Fruit fly (Drosophila melanogaster) whole organism, embryonic: ENCODE data around the gene CG1801.
A peak's percentile ranks its signal among the peaks of the same experiment; 100 is the strongest.

Experiments
- CG10366 ChIP-seq: fragments of 200-800 bp; sonication (Bioruptor generic); IDR thresholded peaks from 2 replicates; pipeline ENCODE4 v1.3.6; 2022; ENCODE audit warnings: missing biosample characterization, missing genetic modification characterization
- CG10543 ChIP-seq: fragments of 200-800 bp; sonication (Bioruptor generic); optimal IDR thresholded peaks from 3 replicates; lab custom pipeline; 2017; ENCODE audit warnings: missing biosample characterization, mild to moderate bottlenecking, missing genetic modification characterization, moderate library complexity
- CG10979 ChIP-seq: fragments of 200-800 bp; sonication (Bioruptor generic); optimal IDR thresholded peaks from 2 replicates; lab custom pipeline; 2018; ENCODE audit warnings: missing biosample characterization, mild to moderate bottlenecking, missing genetic modification characterization, moderate library complexity
- CG11085 ChIP-seq: fragments of 200-800 bp; sonication (Bioruptor generic); IDR thresholded peaks from 2 replicates; pipeline ENCODE4 v1.3.6; 2022; ENCODE audit warnings: missing biosample characterization, missing genetic modification characterization
- CG11398 ChIP-seq: fragments of 200-800 bp; sonication (Bioruptor generic); optimal IDR thresholded peaks from 2 replicates; lab custom pipeline; 2016; ENCODE audit warnings: missing biosample characterization, missing genetic modification characterization
- CG12659 ChIP-seq: fragments of 200-800 bp; sonication (Bioruptor generic); optimal IDR thresholded peaks from 3 replicates; lab custom pipeline; 2017; ENCODE audit warnings: mild to moderate bottlenecking, missing biosample characterization, missing genetic modification reagents, missing genetic modification characterization
- CG14860 ChIP-seq: fragments of 200-800 bp; sonication (Bioruptor generic); IDR thresholded peaks from 3 replicates; pipeline ENCODE4 v1.3.6; 2022; ENCODE audit warnings: missing biosample characterization, missing genetic modification characterization; ENCODE audit not compliant: partially characterized antibody
- CG15514 ChIP-seq: fragments of 200-800 bp; sonication (Bioruptor generic); optimal IDR thresholded peaks from 3 replicates; lab custom pipeline; 2017; ENCODE audit warnings: missing biosample characterization, missing genetic modification characterization, mild to moderate bottlenecking, moderate library complexity, missing genetic modification reagents
- CG1603 ChIP-seq: fragments of 200-800 bp; sonication (Bioruptor generic); optimal IDR thresholded peaks from 2 replicates; lab custom pipeline; 2019; ENCODE audit warnings: missing biosample characterization, mild to moderate bottlenecking, missing genetic modification characterization, moderate library complexity
- CG17359 ChIP-seq: fragments of 200-800 bp; sonication (Bioruptor generic); optimal IDR thresholded peaks from 3 replicates; lab custom pipeline; 2018; ENCODE audit warnings: missing biosample characterization, mild to moderate bottlenecking, missing genetic modification characterization, moderate library complexity
- CG1832 ChIP-seq: fragments of 200-800 bp; sonication (Bioruptor generic); optimal IDR thresholded peaks from 2 replicates; lab custom pipeline; 2017; ENCODE audit warnings: missing biosample characterization, mild to moderate bottlenecking, missing genetic modification characterization, inconsistent platforms
- CG18619 ChIP-seq: fragments of 200-800 bp; sonication (Bioruptor generic); optimal IDR thresholded peaks from 3 replicates; lab custom pipeline; 2017; ENCODE audit warnings: missing biosample characterization, mild to moderate bottlenecking, missing genetic modification characterization
- CG31365 ChIP-seq: fragments of 200-800 bp; sonication (Bioruptor generic); optimal IDR thresholded peaks from 2 replicates; lab custom pipeline; 2018; ENCODE audit warnings: missing biosample characterization, mild to moderate bottlenecking, missing genetic modification characterization
- CG3163 ChIP-seq: fragments of 200-800 bp; sonication (Bioruptor generic); optimal IDR thresholded peaks from 3 replicates; lab custom pipeline; 2016; ENCODE audit warnings: missing biosample characterization, missing genetic modification characterization
- CG9437 ChIP-seq: fragments of 200-800 bp; sonication (Bioruptor generic); optimal IDR thresholded peaks from 2 replicates; lab custom pipeline; 2018; ENCODE audit warnings: missing biosample characterization, mild to moderate bottlenecking, missing genetic modification characterization
- CG9797 ChIP-seq: fragments of 200-800 bp; sonication (Bioruptor generic); optimal IDR thresholded peaks from 3 replicates; lab custom pipeline; 2018; ENCODE audit warnings: missing biosample characterization, mild to moderate bottlenecking, missing genetic modification characterization
- CG9876 ChIP-seq: fragments of 200-800 bp; sonication (Bioruptor generic); optimal IDR thresholded peaks from 2 replicates; lab custom pipeline; 2016; ENCODE audit warnings: missing biosample characterization, missing genetic modification characterization
- D ChIP-seq, 2 experiments: fragments of 200-800 bp in 1 of 2; fragments of >200 bp in 1 of 2; sonication (Bioruptor generic) in 1 of 2; optimal IDR thresholded peaks; 2 replicates in 1 of 2; 3 replicates in 1 of 2; lab custom pipeline; 2017; ENCODE audit warnings: mild to moderate bottlenecking in 1 of 2, missing biosample characterization in 1 of 2, missing genetic modification characterization in 1 of 2, missing genetic modification reagents in 1 of 2
- D19A ChIP-seq: fragments of 200-800 bp; optimal IDR thresholded peaks from 3 replicates; lab custom pipeline; 2019; ENCODE audit warnings: missing biosample characterization, mild to moderate bottlenecking, missing genetic modification characterization, moderate library complexity
- Dbx ChIP-seq: fragments of 200-800 bp; sonication (Bioruptor generic); IDR thresholded peaks from 3 replicates; pipeline ENCODE4 v1.3.6; 2022; ENCODE audit warnings: missing biosample characterization, missing genetic modification characterization
- Doc3 ChIP-seq: fragments of 200-800 bp; sonication (Bioruptor generic); IDR thresholded peaks from 3 replicates; pipeline ENCODE4 v1.3.6; 2022; ENCODE audit warnings: missing biosample characterization, missing genetic modification characterization; ENCODE audit not compliant: partially characterized antibody
- H15 ChIP-seq: fragments of 200-800 bp; sonication (Bioruptor generic); IDR thresholded peaks from 3 replicates; pipeline ENCODE4 v1.3.6; 2022; ENCODE audit warnings: missing biosample characterization, missing genetic modification characterization
- H2.0 ChIP-seq: fragments of 200-800 bp; sonication (Bioruptor generic); IDR thresholded peaks from 2 replicates; pipeline ENCODE4 v1.3.6; 2022; ENCODE audit warnings: missing biosample characterization, missing genetic modification characterization
- HLH3B ChIP-seq: fragments of 200-800 bp; sonication (Bioruptor generic); IDR thresholded peaks from 2 replicates; pipeline ENCODE4 v1.3.6; 2022; ENCODE audit warnings: missing biosample characterization, missing genetic modification characterization
- Hmx ChIP-seq: fragments of 200-800 bp; sonication (Bioruptor generic); optimal IDR thresholded peaks from 2 replicates; lab custom pipeline; 2016; ENCODE audit warnings: missing biosample characterization, missing genetic modification characterization
- NfI ChIP-seq: fragments of 200-800 bp; sonication (Bioruptor generic); optimal IDR thresholded peaks from 3 replicates; lab custom pipeline; 2018; ENCODE audit warnings: missing biosample characterization, mild to moderate bottlenecking, missing genetic modification characterization, moderate library complexity
- Rfx ChIP-seq: fragments of 200-800 bp; sonication (Bioruptor generic); IDR thresholded peaks from 2 replicates; pipeline ENCODE4 v1.3.6; 2022; ENCODE audit warnings: missing biosample characterization, missing genetic modification characterization
- Scr ChIP-seq: fragments of 200-800 bp; sonication (Bioruptor generic); IDR thresholded peaks from 2 replicates; pipeline ENCODE4 v1.3.6; 2022; ENCODE audit warnings: missing biosample characterization, missing genetic modification characterization; ENCODE audit not compliant: partially characterized antibody
- Sry-δ ChIP-seq: fragments of 200-800 bp; sonication (Bioruptor generic); optimal IDR thresholded peaks from 2 replicates; lab custom pipeline; 2016; ENCODE audit warnings: missing biosample characterization, missing genetic modification characterization
- YL-1 ChIP-seq: fragments of 200-800 bp; sonication (Bioruptor generic); optimal IDR thresholded peaks from 3 replicates; lab custom pipeline; 2017; ENCODE audit warnings: missing biosample characterization, mild to moderate bottlenecking, missing genetic modification characterization
- ab ChIP-seq: fragments of 200-800 bp; sonication (Bioruptor generic); optimal IDR thresholded peaks from 2 replicates; lab custom pipeline; 2016; ENCODE audit warnings: missing biosample characterization, missing genetic modification characterization
- ara ChIP-seq: fragments of 200-800 bp; sonication (Bioruptor generic); IDR thresholded peaks from 2 replicates; pipeline ENCODE4 v1.3.6; 2022; ENCODE audit warnings: missing biosample characterization, missing genetic modification characterization
- bab2 ChIP-seq: fragments of 200-800 bp; sonication (Bioruptor generic); optimal IDR thresholded peaks from 2 replicates; lab custom pipeline; 2016; ENCODE audit warnings: missing biosample characterization, missing genetic modification characterization
- chn ChIP-seq: fragments of 200-800 bp; sonication (Bioruptor generic); optimal IDR thresholded peaks from 2 replicates; lab custom pipeline; 2016; ENCODE audit warnings: missing biosample characterization, missing genetic modification characterization
- crp ChIP-seq, 2 experiments: fragments of 200-800 bp; sonication (Bioruptor generic); optimal IDR thresholded peaks; 2 replicates in 1 of 2; 3 replicates in 1 of 2; lab custom pipeline; 2017; ENCODE audit warnings: missing biosample characterization in 2 of 2, missing genetic modification characterization in 2 of 2, mild to moderate bottlenecking in 1 of 2, moderate library complexity in 1 of 2
- dmrt11E ChIP-seq: fragments of 200-800 bp; sonication (Bioruptor generic); optimal IDR thresholded peaks from 3 replicates; lab custom pipeline; 2018; ENCODE audit warnings: missing biosample characterization, mild to moderate bottlenecking, missing genetic modification characterization, moderate library complexity
- eyg ChIP-seq: fragments of 200-800 bp; sonication (Bioruptor generic); optimal IDR thresholded peaks from 3 replicates; lab custom pipeline; 2016; ENCODE audit warnings: missing biosample characterization, missing genetic modification characterization
- gro ChIP-seq: fragments of 200-800 bp; sonication (Bioruptor generic); optimal IDR thresholded peaks from 2 replicates; lab custom pipeline; 2016; ENCODE audit warnings: missing biosample characterization, missing genetic modification characterization
- jigr1 ChIP-seq: fragments of 200-800 bp; sonication (Bioruptor generic); IDR thresholded peaks from 3 replicates; pipeline ENCODE4 v1.3.6; 2022; ENCODE audit warnings: missing biosample characterization, missing genetic modification characterization
- lola ChIP-seq, 3 experiments: fragments of >200 bp in 2 of 3; fragments of 200-800 bp in 1 of 3; sonication (Bioruptor generic) in 1 of 3; optimal IDR thresholded peaks; 2 replicates each; lab custom pipeline; 2017 to 2019; ENCODE audit warnings: missing biosample characterization in 3 of 3, missing genetic modification characterization in 3 of 3, mild to moderate bottlenecking in 1 of 3, moderate library complexity in 1 of 3
- mam ChIP-seq: fragments of 200-800 bp; sonication (Bioruptor generic); optimal IDR thresholded peaks from 3 replicates; lab custom pipeline; 2016; ENCODE audit warnings: missing biosample characterization, missing genetic modification characterization
- p53 ChIP-seq: fragments of 200-800 bp; sonication (Bioruptor generic); optimal IDR thresholded peaks from 2 replicates; lab custom pipeline; 2016; ENCODE audit warnings: missing biosample characterization, missing genetic modification characterization
- pb ChIP-seq: fragments of 200-800 bp; sonication (Bioruptor generic); optimal IDR thresholded peaks from 3 replicates; lab custom pipeline; 2016; ENCODE audit warnings: missing biosample characterization, missing genetic modification characterization
- run ChIP-seq: fragments of 200-800 bp; sonication (Bioruptor generic); optimal IDR thresholded peaks from 3 replicates; lab custom pipeline; 2018; ENCODE audit warnings: missing biosample characterization, mild to moderate bottlenecking, missing genetic modification characterization
- slou ChIP-seq: fragments of 200-800 bp; sonication (Bioruptor generic); optimal IDR thresholded peaks from 3 replicates; lab custom pipeline; 2016; ENCODE audit warnings: missing biosample characterization, missing genetic modification characterization
- sna ChIP-seq: fragments of 200-800 bp; sonication (Bioruptor generic); IDR thresholded peaks from 2 replicates; pipeline ENCODE4 v1.3.6; 2022; ENCODE audit warnings: missing biosample characterization, missing genetic modification characterization; ENCODE audit not compliant: partially characterized antibody
- trem ChIP-seq: fragments of 200-800 bp; optimal IDR thresholded peaks from 3 replicates; lab custom pipeline; 2019; ENCODE audit warnings: missing biosample characterization, mild to moderate bottlenecking, missing genetic modification characterization, moderate library complexity
- twi ChIP-seq: fragments of 200-800 bp; optimal IDR thresholded peaks from 2 replicates; lab custom pipeline; 2019; ENCODE audit warnings: missing biosample characterization, mild to moderate bottlenecking, missing genetic modification characterization, moderate library complexity
- wek ChIP-seq: fragments of 200-800 bp; sonication (Bioruptor generic); optimal IDR thresholded peaks from 3 replicates; lab custom pipeline; 2018; ENCODE audit warnings: missing biosample characterization, mild to moderate bottlenecking, missing genetic modification characterization, moderate library complexity
- yki ChIP-seq: fragments of >200 bp; optimal IDR thresholded peaks from 3 replicates; lab custom pipeline; 2018

The CG1801 gene

DNA sequence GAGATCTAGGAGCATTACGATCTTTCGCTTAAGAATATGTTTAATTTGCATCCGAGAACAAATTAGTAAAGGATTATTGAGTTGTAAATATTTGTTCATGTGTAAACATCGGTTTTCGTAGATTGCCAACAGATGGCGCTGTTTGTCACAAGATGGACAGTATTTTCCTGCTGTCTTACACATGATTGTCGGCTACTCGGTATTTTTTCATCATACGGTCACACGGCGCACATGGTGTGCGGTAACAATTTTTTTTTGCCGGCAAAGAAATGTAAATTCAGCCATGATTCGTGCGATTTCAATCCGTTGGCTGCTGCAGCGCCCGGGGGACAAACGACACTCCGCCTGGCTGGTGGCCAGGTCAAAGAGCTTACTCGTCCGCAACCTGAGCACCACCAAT lies 45.6 kb upstream of the CG1801 start, which contains the start of the genes bbx and waw (continued):
- TF ChIP-seq mam (GFP tag; lab: Kevin White, UChicago) = no peak
- TF ChIP-seq CG1603 (tag; lab: Kevin White, UChicago) = peak; percentile 72
- TF ChIP-seq gro (GFP tag; lab: Kevin White, UChicago) = peak; percentile 28
- peak; percentile 60 for TF ChIP-seq CG15514 (GFP tag; lab: Kevin White, UChicago)
- TF ChIP-seq eyg (GFP tag; lab: Kevin White, UChicago) = no peak
- peak; percentile 68 for TF ChIP-seq CG12659 (GFP tag; lab: Kevin White, UChicago)
- TF ChIP-seq CG10979 = peak; percentile 96
- TF ChIP-seq slou (GFP tag; lab: Kevin White, UChicago) = no peak
- peak; percentile 77 for TF ChIP-seq YL-1
- no peak for TF ChIP-seq CG1832 (GFP tag; lab: Kevin White, UChicago)
- no peak for TF ChIP-seq CG9876 (GFP tag; lab: Kevin White, UChicago)
- TF ChIP-seq Dbx = no peak
- no peak for TF ChIP-seq Hmx (GFP tag; lab: Kevin White, UChicago)
- TF ChIP-seq CG10543 (GFP tag; lab: Kevin White, UChicago) = peak; percentile 41
- TF ChIP-seq bab2 = no peak
- TF ChIP-seq CG3163 (GFP tag; lab: Kevin White, UChicago) = no peak
- TF ChIP-seq run (tag; lab: Kevin White, UChicago) = no peak
- TF ChIP-seq Scr (GFP tag; lab: Robert Waterston, UW) = no peak
- TF ChIP-seq Sry-δ (GFP tag; lab: Kevin White, UChicago) = peak; percentile 7
- no peak for TF ChIP-seq HLH3B (GFP tag; lab: Robert Waterston, UW)
- TF ChIP-seq chn (GFP tag; lab: Kevin White, UChicago) = no peak
- no peak for TF ChIP-seq CG11398 (GFP tag; lab: Kevin White, UChicago)
- TF ChIP-seq wek (GFP tag; lab: Kevin White, UChicago) = peak; percentile 4
- TF ChIP-seq Rfx (GFP tag; lab: Robert Waterston, UW) = peak; percentile 38; the same call in 1 of the 2 replicates
- no peak for TF ChIP-seq CG9437 (GFP tag; lab: Kevin White, UChicago)
- TF ChIP-seq D (optimal IDR thresholded peaks at IDR 0.05; lab: Kevin White, UChicago) = no peak
- no peak for TF ChIP-seq D (GFP tag; optimal IDR thresholded peaks at IDR 0.05; lab: Kevin White, UChicago)
- TF ChIP-seq p53 = no peak
- peak in 1 of 3 experiments; percentile 22 for TF ChIP-seq lola (GFP tag; optimal IDR thresholded peaks at IDR 0.05; lab: Kevin White, UChicago)
- no peak for TF ChIP-seq H15 (GFP tag; lab: Robert Waterston, UW)
- peak; percentile 6 for TF ChIP-seq CG18619 (GFP tag; lab: Kevin White, UChicago)
- peak; percentile 44 for TF ChIP-seq twi
- no peak for TF ChIP-seq CG10366
- TF ChIP-seq Doc3 (GFP tag; lab: Robert Waterston, UW) = no peak
- TF ChIP-seq sna (GFP tag; lab: Robert Waterston, UW) = no peak
- 0 out of 2 replicates have a peak, but pooled peaks have one; percentile 10 for TF ChIP-seq H2.0 (GFP tag; lab: Robert Waterston, UW)
- no peak for TF ChIP-seq jigr1 (GFP tag; lab: Robert Waterston, UW)
- no peak; the same call in 1 of the 2 replicates for TF ChIP-seq ara (GFP tag; lab: Robert Waterston, UW)
- TF ChIP-seq CG17359 (tag; lab: Kevin White, UChicago) = peak; percentile 23
- peak; percentile 87 for TF ChIP-seq CG9797 (GFP tag; lab: Kevin White, UChicago)
- no peak for TF ChIP-seq yki (lab: Kevin White, UChicago)
- TF ChIP-seq NfI = peak; percentile 33
- TF ChIP-seq dmrt11E (tag; lab: Kevin White, UChicago) = peak; percentile 13
- TF ChIP-seq crp (GFP tag; optimal IDR thresholded peaks at IDR 0.05; lab: Kevin White, UChicago) = peak in 1 of 2 experiments; percentile 43
- no peak for TF ChIP-seq CG14860 (GFP tag; lab: Robert Waterston, UW)
- no peak for TF ChIP-seq CG31365 (tag; lab: Kevin White, UChicago)
- no peak for TF ChIP-seq ab
- TF ChIP-seq CG11085 (GFP tag; lab: Robert Waterston, UW) = no peak
- TF ChIP-seq trem (tag; lab: Kevin White, UChicago) = peak; percentile 60
- TF ChIP-seq pb = no peak
- no peak for TF ChIP-seq D19A
